Fruit fly (Drosophila melanogaster) S2 (cell line): ENCODE measurements around the gene PAN3.

Experiments
- CG8478 ChIP-seq: fragments of >200 bp; optimal IDR thresholded peaks from 2 replicates; lab custom pipeline; 2018
- CTCF ChIP-seq, 2 experiments: fragments of >200 bp; optimal IDR thresholded peaks; 2 replicates each; lab custom pipeline; 2018

The PAN3 gene

dm6 chr3L:3101157-3101556, 30.2 kb downstream of the PAN3 start:
- TF ChIP-seq CG8478 (no peak), CTCF (optimal IDR thresholded peaks at IDR 0.05; lab: Kevin White, UChicago) (no peak)

dm6 chr3L:3102506-3103023, 31.6 kb downstream of the PAN3 start:
- TF ChIP-seq CTCF (optimal IDR thresholded peaks at IDR 0.05; lab: Kevin White, UChicago) (no peak), CG8478 (no peak)

dm6 chr3L:3105531-3105930, 34.6 kb downstream of the PAN3 start:
- TF ChIP-seq CTCF (optimal IDR thresholded peaks at IDR 0.05; lab: Kevin White, UChicago) (no peak), CG8478 (no peak)

- TF ChIP-seq CG8478 = no peak
- no peak for TF ChIP-seq CTCF (optimal IDR thresholded peaks at IDR 0.05; lab: Kevin White, UChicago)
Observed at dm6 chr3L:3106146-3106545, 35.2 kb downstream of the PAN3 start.

- TF ChIP-seq CTCF (optimal IDR thresholded peaks at IDR 0.05; lab: Kevin White, UChicago) (no peak), CG8478 (no peak)
Observed at dm6 chr3L:3106908-3107821, 36.2 kb downstream of the PAN3 start, which contains the start of gene Cht7. Gene Cht7, minus strand, starts transcription at chr3L:3106958.

dm6 chr3L:3108040-3108615, 37.2 kb downstream of the PAN3 start:
- no peak for TF ChIP-seq CG8478
- TF ChIP-seq CTCF (optimal IDR thresholded peaks at IDR 0.05; lab: Kevin White, UChicago) = no peak

- TF ChIP-seq CG8478 = no peak
- no peak for TF ChIP-seq CTCF (optimal IDR thresholded peaks at IDR 0.05; lab: Kevin White, UChicago)
Observed at dm6 chr3L:3108964-3109363, 38.0 kb downstream of the PAN3 start.

dm6 chr3L:3109417-3110090, 38.6 kb downstream of the PAN3 start:
- TF ChIP-seq CTCF (optimal IDR thresholded peaks at IDR 0.05; lab: Kevin White, UChicago) (no peak), CG8478 (no peak)

- TF ChIP-seq CG8478 (no peak), CTCF (optimal IDR thresholded peaks at IDR 0.05; lab: Kevin White, UChicago) (no peak)
Observed at dm6 chr3L:3111127-3111526, 40.2 kb downstream of the PAN3 start, which contains the start of gene CG45066. Gene CG45066, minus strand, starts transcription at chr3L:3111227.

dm6 chr3L:3114367-3114766, 43.4 kb downstream of the PAN3 start, which contains the start of gene CG45067:
Gene CG45067, minus strand, starts transcription at chr3L:3114467.
- TF ChIP-seq CG8478 = no peak
- TF ChIP-seq CTCF (optimal IDR thresholded peaks at IDR 0.05; lab: Kevin White, UChicago) = no peak

- TF ChIP-seq CTCF (optimal IDR thresholded peaks at IDR 0.05; lab: Kevin White, UChicago) = no peak
- TF ChIP-seq CG8478 = no peak
Observed at dm6 chr3L:3121769-3122432, 51.0 kb downstream of the PAN3 start.

- TF ChIP-seq CG8478 (no peak), CTCF (optimal IDR thresholded peaks at IDR 0.05; lab: Kevin White, UChicago) (no peak)
Observed at dm6 chr3L:3122688-3123316, 51.9 kb downstream of the PAN3 start.

dm6 chr3L:3124519-3124918, 53.6 kb downstream of the PAN3 start:
- TF ChIP-seq CG8478 (no peak), CTCF (optimal IDR thresholded peaks at IDR 0.05; lab: Kevin White, UChicago) (no peak)

dm6 chr3L:3124939-3125648, 54.2 kb downstream of the PAN3 start:
- no peak for TF ChIP-seq CG8478
- no peak for TF ChIP-seq CTCF (optimal IDR thresholded peaks at IDR 0.05; lab: Kevin White, UChicago)
